Worm (Caenorhabditis elegans): ENCODE results near the gene ire-1.

ire-1 gene

ce11 chrII:8106921-8107695 lies 17.6 kb downstream of the ire-1 start, which contains the start of the genes chst-1 and C41C4.9 (continued):
- TF ChIP-seq ztf-26 (tag; optimal IDR thresholded peaks at IDR 0.05) (peak; percentile 88), attf-5 (GFP tag; optimal IDR thresholded peaks at IDR 0.05) (peak; percentile 82), nfya-2 (GFP tag; IDR thresholded peaks at IDR 0.05) (no peak), egl-44 (GFP tag; IDR thresholded peaks at IDR 0.05) (peak; percentile 95), ceh-79 (tag; optimal IDR thresholded peaks at IDR 0.05) (peak; percentile 92), Y53G8AR.9 (GFP tag; conservative IDR thresholded peaks at IDR 0.05) (0 out of 2 replicates have a peak, but pooled peaks have one; percentile 32), cebp-2 (GFP tag; IDR thresholded peaks at IDR 0.05) (peak; percentile 88; the same call in 1 of the 2 replicates), aptf-3 (GFP tag; IDR thresholded peaks at IDR 0.05) (peak; percentile 89; the same call in 1 of the 2 replicates), sptf-2 (GFP tag; optimal IDR thresholded peaks at IDR 0.05) (peak; percentile 94), him-1 (tag; optimal IDR thresholded peaks at IDR 0.05) (peak; percentile 92), ztf-18 (tag; optimal IDR thresholded peaks at IDR 0.05) (peak; percentile 87), snpc-1.3 (tag; optimal IDR thresholded peaks at IDR 0.05; ENCODE audit: insufficient read depth) (peak; percentile 92), dpff-1 (tag; optimal IDR thresholded peaks at IDR 0.05) (peak; percentile 83), T26A5.8 (tag; optimal IDR thresholded peaks at IDR 0.05) (peak; percentile 96), B0035.1 (tag; optimal IDR thresholded peaks at IDR 0.05) (peak; percentile 46), madf-3 (GFP tag; IDR thresholded peaks at IDR 0.05) (no peak), B0261.1 (tag; optimal IDR thresholded peaks at IDR 0.05) (peak; percentile 86), K11D2.4 (GFP tag; IDR thresholded peaks at IDR 0.05) (no peak), F10E7.11 (tag; optimal IDR thresholded peaks at IDR 0.05) (peak; percentile 88), mxl-1 (tag; optimal IDR thresholded peaks at IDR 0.05) (peak; percentile 92), Y67H2A.10 (GFP tag; conservative IDR thresholded peaks at IDR 0.05) (no peak), nfyb-1 (GFP tag; IDR thresholded peaks at IDR 0.05) (peak; percentile 91), egl-18 (GFP tag; IDR thresholded peaks at IDR 0.05) (no peak), let-607 (tag; optimal IDR thresholded peaks at IDR 0.05) (peak; percentile 52 to 68), lin-40 (tag; optimal IDR thresholded peaks at IDR 0.05) (no peak), unc-62 (GFP tag; optimal IDR thresholded peaks at IDR 0.05) (no peak), dox-1 (GFP tag; IDR thresholded peaks at IDR 0.05) (no peak), fkh-3 (tag; optimal IDR thresholded peaks at IDR 0.05) (peak; percentile 84), tlf-1 (GFP tag; optimal IDR thresholded peaks at IDR 0.05) (peak; percentile 64), tbx-9 (tag; optimal IDR thresholded peaks at IDR 0.05; ENCODE audit: borderline replicate concordance) (peak; percentile 61), D2030.7 (GFP tag; IDR thresholded peaks at IDR 0.05) (no peak; the same call in 1 of the 2 replicates), Y79H2A.3 (GFP tag; conservative IDR thresholded peaks at IDR 0.05) (peak; percentile 68; the same call in 1 of the 2 replicates), nfya-1 (tag; optimal IDR thresholded peaks at IDR 0.05; ENCODE audit: borderline replicate concordance, insufficient read depth) (no peak), F49E8.2 (tag; optimal IDR thresholded peaks at IDR 0.05; ENCODE audit: insufficient read depth) (peak; percentile 41), mes-4 (tag; optimal IDR thresholded peaks at IDR 0.05) (peak; percentile 68), Y53F4B.3 (GFP tag; IDR thresholded peaks at IDR 0.05) (no peak), F39B2.1 (GFP tag; IDR thresholded peaks at IDR 0.05) (peak; percentile 58; the same call in 1 of the 2 replicates), aptf-2 (GFP tag; conservative IDR thresholded peaks at IDR 0.05) (no peak), ZK185.1 (tag; optimal IDR thresholded peaks at IDR 0.05; ENCODE audit: poor library complexity, severe bottlenecking) (peak; percentile 80), F33H1.4 (GFP tag; IDR thresholded peaks at IDR 0.05) (no peak; the same call in 1 of the 2 replicates), lin-26 (GFP tag; IDR thresholded peaks at IDR 0.05) (peak; percentile 98; the same call in 1 of the 2 replicates), C17E4.6 (GFP tag; IDR thresholded peaks at IDR 0.05) (no peak; the same call in 1 of the 2 replicates), ets-4 (GFP tag; optimal IDR thresholded peaks at IDR 0.05) (peak; percentile 91), cebp-1 (GFP tag; IDR thresholded peaks at IDR 0.05) (peak; percentile 23; the same call in 1 of the 2 replicates), cebp-1 (tag; optimal IDR thresholded peaks at IDR 0.05) (no peak), dpl-1 (GFP tag; optimal IDR thresholded peaks at IDR 0.05) (no peak)

Measured in whole organism, young adult.